Fruit fly (Drosophila melanogaster) whole organism, embryonic: ENCODE results near the gene cl.

Source experiments
- Aef1 ChIP-seq: fragments of 200-800 bp; sonication (Bioruptor generic); IDR thresholded peaks from 3 replicates; pipeline ENCODE4 v1.3.6; 2022; ENCODE audit warnings: missing biosample characterization, missing genetic modification characterization
- Bgb ChIP-seq: fragments of 200-800 bp; sonication (Bioruptor generic); IDR thresholded peaks from 2 replicates; pipeline ENCODE4 v1.3.6; 2022; ENCODE audit warnings: missing biosample characterization, missing genetic modification characterization; ENCODE audit not compliant: partially characterized antibody
- CG1024 ChIP-seq: fragments of 200-800 bp; sonication (Bioruptor generic); IDR thresholded peaks from 2 replicates; pipeline ENCODE4 v1.3.6; 2022; ENCODE audit warnings: missing biosample characterization, missing genetic modification characterization
- CG10366 ChIP-seq: fragments of 200-800 bp; sonication (Bioruptor generic); IDR thresholded peaks from 2 replicates; pipeline ENCODE4 v1.3.6; 2022; ENCODE audit warnings: missing biosample characterization, missing genetic modification characterization
- CG11085 ChIP-seq: fragments of 200-800 bp; sonication (Bioruptor generic); IDR thresholded peaks from 2 replicates; pipeline ENCODE4 v1.3.6; 2022; ENCODE audit warnings: missing biosample characterization, missing genetic modification characterization
- CG12942 ChIP-seq: fragments of 200-800 bp; sonication (Bioruptor generic); optimal IDR thresholded peaks from 3 replicates; lab custom pipeline; 2016; ENCODE audit warnings: missing biosample characterization, missing genetic modification characterization
- CG14710 ChIP-seq: fragments of 200-800 bp; sonication (Bioruptor generic); optimal IDR thresholded peaks from 3 replicates; lab custom pipeline; 2019; ENCODE audit warnings: missing biosample characterization, mild to moderate bottlenecking, missing genetic modification characterization, moderate library complexity
- CG1647 ChIP-seq: fragments of 200-800 bp; sonication (Bioruptor generic); optimal IDR thresholded peaks from 3 replicates; lab custom pipeline; 2016; ENCODE audit warnings: missing biosample characterization, missing genetic modification characterization
- CG16815 ChIP-seq: fragments of 200-800 bp; sonication (Bioruptor generic); optimal IDR thresholded peaks from 3 replicates; lab custom pipeline; 2017; ENCODE audit warnings: missing biosample characterization, mild to moderate bottlenecking, missing genetic modification characterization
- CG17385 ChIP-seq: fragments of 200-800 bp; sonication (Bioruptor generic); optimal IDR thresholded peaks from 3 replicates; lab custom pipeline; 2018; ENCODE audit warnings: missing biosample characterization, mild to moderate bottlenecking, missing genetic modification characterization
- CG17568 ChIP-seq: fragments of 200-800 bp; sonication (Bioruptor generic); optimal IDR thresholded peaks from 2 replicates; lab custom pipeline; 2018; ENCODE audit warnings: missing biosample characterization, mild to moderate bottlenecking, missing genetic modification characterization, moderate library complexity
- CG30403 ChIP-seq: fragments of 200-800 bp; sonication (Bioruptor generic); optimal IDR thresholded peaks from 3 replicates; lab custom pipeline; 2016; ENCODE audit warnings: missing biosample characterization, missing genetic modification characterization
- CG32532 ChIP-seq: fragments of 200-800 bp; sonication (Bioruptor generic); IDR thresholded peaks from 2 replicates; pipeline ENCODE4 v1.3.6; 2022; ENCODE audit warnings: missing biosample characterization, missing genetic modification characterization
- CG32767 ChIP-seq: fragments of 200-800 bp; sonication (Bioruptor generic); IDR thresholded peaks from 2 replicates; pipeline ENCODE4 v1.3.6; 2022; ENCODE audit warnings: missing biosample characterization, missing genetic modification characterization
- CG3838 ChIP-seq: fragments of 200-800 bp; sonication (Bioruptor generic); optimal IDR thresholded peaks from 3 replicates; lab custom pipeline; 2016; ENCODE audit warnings: missing biosample characterization, missing genetic modification characterization
- CG4360 ChIP-seq: fragments of 200-800 bp; sonication (Bioruptor generic); IDR thresholded peaks from 2 replicates; pipeline ENCODE4 v1.3.6; 2022; ENCODE audit warnings: missing biosample characterization, missing genetic modification characterization
- CG4404 ChIP-seq: fragments of 200-800 bp; sonication (Bioruptor generic); IDR thresholded peaks from 2 replicates; pipeline ENCODE4 v1.3.6; 2022; ENCODE audit warnings: missing biosample characterization, missing genetic modification characterization
- CG6689 ChIP-seq: fragments of 200-800 bp; sonication (Bioruptor generic); IDR thresholded peaks from 2 replicates; pipeline ENCODE4 v1.3.6; 2022; ENCODE audit warnings: missing biosample characterization, missing genetic modification characterization
- CG6854 ChIP-seq: fragments of 200-800 bp; sonication (Bioruptor generic); optimal IDR thresholded peaks from 3 replicates; lab custom pipeline; 2017; ENCODE audit warnings: missing biosample characterization, mild to moderate bottlenecking, missing genetic modification characterization
- CG7963 ChIP-seq: fragments of 200-800 bp; sonication (Bioruptor generic); IDR thresholded peaks from 3 replicates; pipeline ENCODE4 v1.3.6; 2022; ENCODE audit warnings: missing biosample characterization, missing genetic modification characterization; ENCODE audit not compliant: partially characterized antibody
- Camta ChIP-seq: fragments of 200-800 bp; sonication (Bioruptor generic); optimal IDR thresholded peaks from 2 replicates; lab custom pipeline; 2016; ENCODE audit warnings: missing biosample characterization, missing genetic modification characterization
- Dek ChIP-seq: fragments of 200-800 bp; sonication (Bioruptor generic); optimal IDR thresholded peaks from 3 replicates; lab custom pipeline; 2019; ENCODE audit warnings: missing biosample characterization, mild to moderate bottlenecking, missing genetic modification characterization, moderate library complexity
- Dll ChIP-seq: fragments of 200-800 bp; sonication (Bioruptor generic); IDR thresholded peaks from 4 replicates; pipeline ENCODE4 v1.3.6; 2022; ENCODE audit warnings: missing biosample characterization, missing genetic modification characterization; ENCODE audit not compliant: partially characterized antibody
- Drgx ChIP-seq: fragments of 200-800 bp; sonication (Bioruptor generic); IDR thresholded peaks from 2 replicates; pipeline ENCODE4 v1.3.6; 2022; ENCODE audit warnings: missing biosample characterization, missing genetic modification characterization
- E2f1 ChIP-seq: fragments of 200-800 bp; sonication (Bioruptor generic); IDR thresholded peaks from 2 replicates; pipeline ENCODE4 v1.3.6; 2022; ENCODE audit warnings: missing biosample characterization, missing genetic modification characterization
- E2f2 ChIP-seq: fragments of 200-800 bp; sonication (Bioruptor generic); IDR thresholded peaks from 2 replicates; pipeline ENCODE4 v1.3.6; 2022; ENCODE audit warnings: missing biosample characterization, missing genetic modification characterization
- Fer2 ChIP-seq: fragments of 200-800 bp; sonication (Bioruptor generic); optimal IDR thresholded peaks from 2 replicates; lab custom pipeline; 2018; ENCODE audit warnings: missing biosample characterization, mild to moderate bottlenecking, missing genetic modification characterization, moderate library complexity
- H15 ChIP-seq: fragments of 200-800 bp; sonication (Bioruptor generic); IDR thresholded peaks from 3 replicates; pipeline ENCODE4 v1.3.6; 2022; ENCODE audit warnings: missing biosample characterization, missing genetic modification characterization
- HLH4C ChIP-seq: fragments of 200-800 bp; sonication (Bioruptor generic); IDR thresholded peaks from 3 replicates; pipeline ENCODE4 v1.3.6; 2022; ENCODE audit warnings: missing biosample characterization, missing genetic modification characterization; ENCODE audit not compliant: partially characterized antibody
- Meics ChIP-seq: fragments of 200-800 bp; sonication (Bioruptor generic); optimal IDR thresholded peaks from 2 replicates; lab custom pipeline; 2017; ENCODE audit warnings: missing biosample characterization, mild to moderate bottlenecking, missing genetic modification characterization
- PHDP ChIP-seq: fragments of 200-800 bp; sonication (Bioruptor generic); optimal IDR thresholded peaks from 3 replicates; lab custom pipeline; 2018; ENCODE audit warnings: missing biosample characterization, mild to moderate bottlenecking, missing genetic modification characterization, moderate library complexity
- Scr ChIP-seq: fragments of 200-800 bp; sonication (Bioruptor generic); IDR thresholded peaks from 2 replicates; pipeline ENCODE4 v1.3.6; 2022; ENCODE audit warnings: missing biosample characterization, missing genetic modification characterization; ENCODE audit not compliant: partially characterized antibody
- Sry-δ ChIP-seq: fragments of 200-800 bp; sonication (Bioruptor generic); optimal IDR thresholded peaks from 2 replicates; lab custom pipeline; 2016; ENCODE audit warnings: missing biosample characterization, missing genetic modification characterization
- Vsx1 ChIP-seq: fragments of 200-800 bp; sonication (Bioruptor generic); optimal IDR thresholded peaks from 2 replicates; lab custom pipeline; 2017; ENCODE audit warnings: missing biosample characterization, mild to moderate bottlenecking, missing genetic modification characterization, missing genetic modification reagents
- amos ChIP-seq: fragments of 200-800 bp; sonication (Bioruptor generic); IDR thresholded peaks from 2 replicates; pipeline ENCODE4 v1.3.6; 2022; ENCODE audit warnings: missing biosample characterization, missing genetic modification characterization; ENCODE audit not compliant: partially characterized antibody
- cad ChIP-seq: fragments of >200 bp; optimal IDR thresholded peaks from 2 replicates; lab custom pipeline; 2017; ENCODE audit warnings: missing biosample characterization, missing genetic modification characterization
- da ChIP-seq: fragments of 200-800 bp; sonication (Bioruptor generic); optimal IDR thresholded peaks from 2 replicates; lab custom pipeline; 2016; ENCODE audit warnings: missing biosample characterization, missing genetic modification characterization
- emc ChIP-seq: fragments of 200-800 bp; sonication (Bioruptor generic); optimal IDR thresholded peaks from 2 replicates; lab custom pipeline; 2016; ENCODE audit warnings: missing biosample characterization, missing genetic modification characterization
- fd3F ChIP-seq: fragments of 200-800 bp; sonication (Bioruptor generic); optimal IDR thresholded peaks from 2 replicates; lab custom pipeline; 2018; ENCODE audit warnings: missing biosample characterization, mild to moderate bottlenecking, missing genetic modification characterization, moderate library complexity
- gem ChIP-seq: fragments of 200-800 bp; sonication (Bioruptor generic); optimal IDR thresholded peaks from 2 replicates; lab custom pipeline; 2019; ENCODE audit warnings: missing biosample characterization, mild to moderate bottlenecking, missing genetic modification characterization, moderate library complexity
- grau ChIP-seq: fragments of 200-800 bp; optimal IDR thresholded peaks from 3 replicates; lab custom pipeline; 2019; ENCODE audit warnings: missing biosample characterization, mild to moderate bottlenecking, missing genetic modification characterization, moderate library complexity
- ham ChIP-seq: fragments of 200-800 bp; sonication (Bioruptor generic); IDR thresholded peaks from 2 replicates; pipeline ENCODE4 v1.3.6; 2022; ENCODE audit warnings: missing biosample characterization, missing genetic modification characterization
- inv ChIP-seq: fragments of 200-800 bp; sonication (Bioruptor generic); IDR thresholded peaks from 2 replicates; pipeline ENCODE4 v1.3.6; 2022; ENCODE audit warnings: missing biosample characterization, missing genetic modification characterization; ENCODE audit not compliant: partially characterized antibody
- knrl ChIP-seq: fragments of 200-800 bp; sonication (Bioruptor generic); IDR thresholded peaks from 3 replicates; pipeline ENCODE4 v1.3.6; 2022; ENCODE audit warnings: missing biosample characterization, missing genetic modification characterization; ENCODE audit not compliant: partially characterized antibody
- maf-S ChIP-seq: fragments of 200-800 bp; sonication (Bioruptor generic); optimal IDR thresholded peaks from 2 replicates; lab custom pipeline; 2016; ENCODE audit warnings: missing biosample characterization, missing genetic modification characterization
- nom ChIP-seq: fragments of 200-800 bp; sonication (Bioruptor generic); optimal IDR thresholded peaks from 2 replicates; lab custom pipeline; 2017; ENCODE audit warnings: missing biosample characterization, missing genetic modification characterization, mild to moderate bottlenecking, moderate library complexity, missing genetic modification reagents
- sens ChIP-seq: fragments of 200-800 bp; sonication (Bioruptor generic); peaks from one replicate; lab custom pipeline; 2016; ENCODE audit warnings: missing biosample characterization, missing genetic modification characterization
- seq ChIP-seq: fragments of 200-800 bp; sonication (Bioruptor generic); IDR thresholded peaks from 2 replicates; pipeline ENCODE4 v1.3.6; 2022; ENCODE audit warnings: missing biosample characterization, missing genetic modification characterization
- so ChIP-seq: fragments of 200-800 bp; sonication (Bioruptor generic); IDR thresholded peaks from 3 replicates; pipeline ENCODE4 v1.3.6; 2022; ENCODE audit warnings: missing biosample characterization, missing genetic modification characterization
- ttk ChIP-seq: fragments of 200-800 bp; sonication (Bioruptor generic); IDR thresholded peaks from 2 replicates; pipeline ENCODE4 v2.1.2; 2022; ENCODE audit warnings: missing biosample characterization, missing genetic modification characterization
- vnd ChIP-seq: fragments of 200-800 bp; sonication (Bioruptor generic); IDR thresholded peaks from 3 replicates; pipeline ENCODE4 v1.3.6; 2022; ENCODE audit warnings: missing biosample characterization, missing genetic modification characterization; ENCODE audit not compliant: partially characterized antibody

The cl gene

DNA sequence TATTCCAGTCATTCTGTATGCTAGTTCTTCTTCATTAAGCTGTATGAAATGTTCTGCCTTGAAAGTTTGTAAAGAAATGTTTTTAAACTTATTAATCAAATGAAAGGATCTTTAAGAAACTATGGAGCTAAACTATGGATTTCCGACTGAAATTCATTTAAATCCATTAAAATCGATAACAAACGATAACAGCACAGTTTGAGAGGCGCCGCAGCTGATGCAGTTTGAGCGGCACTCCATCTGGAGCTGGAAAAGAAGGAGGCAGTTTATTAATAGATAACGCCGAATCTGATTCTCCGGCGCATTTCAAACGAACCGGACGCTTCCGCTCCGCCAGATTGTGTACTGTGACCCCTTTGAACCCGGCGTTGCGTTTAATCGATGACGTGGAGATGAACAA, 7.9 kb downstream of the cl start, which contains the start of gene CG31915 (continued):
- TF ChIP-seq emc (GFP tag; lab: Kevin White, UChicago) (no peak), so (no peak), CG6689 (no peak), CG17568 (GFP tag; lab: Kevin White, UChicago) (no peak), gem (no peak), CG14710 (tag; lab: Kevin White, UChicago) (peak; percentile 88), knrl (GFP tag; lab: Robert Waterston, UW) (peak; percentile 51; the same call in 1 of the 3 replicates), CG6854 (GFP tag; lab: Kevin White, UChicago) (peak; percentile 77), CG11085 (GFP tag; lab: Robert Waterston, UW) (no peak), nom (GFP tag; lab: Kevin White, UChicago) (no peak), Meics (no peak), amos (GFP tag; lab: Robert Waterston, UW) (peak; percentile 61; the same call in 1 of the 2 replicates), fd3F (no peak), seq (GFP tag; lab: Robert Waterston, UW) (no peak), CG17385 (GFP tag; lab: Kevin White, UChicago) (no peak), E2f1 (GFP tag; lab: Robert Waterston, UW) (no peak), Scr (GFP tag; lab: Robert Waterston, UW) (peak; percentile 67), ttk (no peak), Fer2 (tag; lab: Kevin White, UChicago) (no peak), Dek (tag; lab: Kevin White, UChicago) (no peak), CG3838 (GFP tag; lab: Kevin White, UChicago) (no peak), maf-S (GFP tag; lab: Kevin White, UChicago) (no peak), Bgb (GFP tag; lab: Robert Waterston, UW) (peak; percentile 83), Vsx1 (GFP tag; lab: Kevin White, UChicago) (no peak), HLH4C (GFP tag; lab: Robert Waterston, UW) (peak; percentile 87), CG12942 (no peak), E2f2 (peak; percentile 91), Dll (GFP tag; lab: Robert Waterston, UW) (peak; percentile 47; the same call in 2 of the 4 replicates), inv (GFP tag; lab: Robert Waterston, UW) (peak; percentile 41), CG32532 (GFP tag; lab: Robert Waterston, UW) (no peak), ham (GFP tag; lab: Robert Waterston, UW) (no peak), sens (peak; percentile 27), Drgx (GFP tag; lab: Robert Waterston, UW) (no peak), Aef1 (GFP tag; lab: Robert Waterston, UW) (no peak), vnd (peak; percentile 73; the same call in 2 of the 3 replicates), CG4404 (GFP tag; lab: Robert Waterston, UW) (no peak), CG32767 (GFP tag; lab: Robert Waterston, UW) (no peak), CG10366 (GFP tag; lab: Robert Waterston, UW) (no peak), PHDP (tag; lab: Kevin White, UChicago) (no peak), cad (GFP tag; lab: Kevin White, UChicago) (peak; percentile 92), CG30403 (GFP tag; lab: Kevin White, UChicago) (no peak), CG16815 (GFP tag; lab: Kevin White, UChicago) (no peak), CG4360 (no peak), H15 (no peak), grau (tag; lab: Kevin White, UChicago) (no peak), CG1024 (GFP tag; lab: Robert Waterston, UW) (no peak), Camta (GFP tag; lab: Kevin White, UChicago) (no peak), CG7963 (GFP tag; lab: Robert Waterston, UW) (peak; percentile 83; the same call in 2 of the 3 replicates), CG1647 (no peak), Sry-δ (GFP tag; lab: Kevin White, UChicago) (peak; percentile 29), da (no peak)
